Fruit fly (Drosophila melanogaster): ENCODE data around the gene CG4686.

dm6 chr3R:19879470-19880052, 15.3 kb downstream of the CG4686 start, which contains the start of gene Ask1:
- TF ChIP-seq Myc (optimal IDR thresholded peaks at IDR 0.05) (no peak), Sin3A (optimal IDR thresholded peaks at IDR 0.05) (no peak), ttk (optimal IDR thresholded peaks at IDR 0.05) (no peak), h (optimal IDR thresholded peaks at IDR 0.05) (no peak), insv (optimal IDR thresholded peaks at IDR 0.05) (no peak), psq (optimal IDR thresholded peaks at IDR 0.05) (no peak)

Measured in Kc167 (cell line).